Worm (Caenorhabditis elegans) whole organism, late embryonic: ENCODE data around the gene sri-9.

Experiments used
- ama-1 ChIP-seq: fragments of 150-350 bp; optimal IDR thresholded peaks from 2 replicates; lab custom pipeline; 2014
- ceh-22 ChIP-seq: sonication (generic microtip); optimal IDR thresholded peaks from 2 replicates; lab custom pipeline; 2017; ENCODE audit warnings: missing biosample characterization, missing genetic modification characterization
- dve-1 ChIP-seq: sonication (generic microtip); optimal IDR thresholded peaks from 2 replicates; lab custom pipeline; 2017; ENCODE audit warnings: antibody characterized with exemption, mild to moderate bottlenecking, missing genetic modification characterization, missing compliant biosample characterization
- ets-4 ChIP-seq: sonication (generic microtip); optimal IDR thresholded peaks from 2 replicates; lab custom pipeline; 2016; ENCODE audit warnings: missing genetic modification characterization, missing compliant biosample characterization
- eyg-1 ChIP-seq: sonication (generic microtip); optimal IDR thresholded peaks from 2 replicates; lab custom pipeline; 2016; ENCODE audit warnings: missing genotype, missing genetic modification characterization, missing compliant biosample characterization
- fax-1 ChIP-seq: sonication (generic microtip); optimal IDR thresholded peaks from 2 replicates; lab custom pipeline; 2016; ENCODE audit warnings: missing genotype, missing genetic modification characterization, missing compliant biosample characterization
- gmeb-2 ChIP-seq: sonication (generic microtip); optimal IDR thresholded peaks from 2 replicates; lab custom pipeline; 2016; ENCODE audit warnings: missing genetic modification characterization, inconsistent platforms, missing compliant biosample characterization
- npax-4 ChIP-seq: sonication (generic microtip); optimal IDR thresholded peaks from 2 replicates; lab custom pipeline; 2016; ENCODE audit warnings: missing genetic modification characterization, missing compliant biosample characterization
- sox-4 ChIP-seq: sonication (generic microtip); optimal IDR thresholded peaks from 2 replicates; lab custom pipeline; 2017; ENCODE audit warnings: mild to moderate bottlenecking, missing genetic modification characterization, inconsistent platforms, missing compliant biosample characterization

- no peak for TF ChIP-seq gmeb-2 (tag; lab: Kevin White, UChicago)
- TF ChIP-seq ama-1 (lab: Kevin White, UChicago): no peak
- TF ChIP-seq dve-1: no peak
- no peak for TF ChIP-seq ceh-22 (tag; lab: Kevin White, UChicago)
- TF ChIP-seq npax-4 (tag; lab: Kevin White, UChicago): no peak
- no peak for TF ChIP-seq sox-4 (tag; lab: Kevin White, UChicago)
- no peak for TF ChIP-seq fax-1
- no peak for TF ChIP-seq ets-4 (tag; lab: Kevin White, UChicago)
- no peak for TF ChIP-seq eyg-1 (tag; lab: Kevin White, UChicago)
These were observed 12.8 kb downstream of the sri-9 start, which contains the start of gene clc-13 for ce11 chrV:17014050-17014449.
